Worm (Caenorhabditis elegans): ENCODE results near the gene pas-2.

pas-2 gene

ce11 chrV:10745034-10745433, 25.1 kb upstream of the pas-2 start, which contains the start of gene srj-21:
Gene srj-21, plus strand, starts transcription at chrV:10745334.
- TF ChIP-seq mep-1 (tag; optimal IDR thresholded peaks at IDR 0.05), result no peak
- no peak for TF ChIP-seq php-3 (GFP tag; IDR thresholded peaks at IDR 0.05)
- no peak for TF ChIP-seq ceh-20 (GFP tag; IDR thresholded peaks at IDR 0.05)
- TF ChIP-seq ceh-82 (tag; optimal IDR thresholded peaks at IDR 0.05), result no peak
- TF ChIP-seq nhr-25 (tag; optimal IDR thresholded peaks at IDR 0.05; ENCODE audit: borderline replicate concordance, insufficient read depth), result no peak
- TF ChIP-seq dmd-8 (GFP tag; IDR thresholded peaks at IDR 0.05), result no peak
- no peak for TF ChIP-seq pqm-1 (tag; optimal IDR thresholded peaks at IDR 0.05)
- no peak for TF ChIP-seq lin-38 (GFP tag; IDR thresholded peaks at IDR 0.05)
- TF ChIP-seq daf-12 (tag; optimal IDR thresholded peaks at IDR 0.05), result no peak
- no peak for TF ChIP-seq R02D3.7 (tag; optimal IDR thresholded peaks at IDR 0.05)
- TF ChIP-seq tag-97 (GFP tag; IDR thresholded peaks at IDR 0.05), result no peak

DNA sequence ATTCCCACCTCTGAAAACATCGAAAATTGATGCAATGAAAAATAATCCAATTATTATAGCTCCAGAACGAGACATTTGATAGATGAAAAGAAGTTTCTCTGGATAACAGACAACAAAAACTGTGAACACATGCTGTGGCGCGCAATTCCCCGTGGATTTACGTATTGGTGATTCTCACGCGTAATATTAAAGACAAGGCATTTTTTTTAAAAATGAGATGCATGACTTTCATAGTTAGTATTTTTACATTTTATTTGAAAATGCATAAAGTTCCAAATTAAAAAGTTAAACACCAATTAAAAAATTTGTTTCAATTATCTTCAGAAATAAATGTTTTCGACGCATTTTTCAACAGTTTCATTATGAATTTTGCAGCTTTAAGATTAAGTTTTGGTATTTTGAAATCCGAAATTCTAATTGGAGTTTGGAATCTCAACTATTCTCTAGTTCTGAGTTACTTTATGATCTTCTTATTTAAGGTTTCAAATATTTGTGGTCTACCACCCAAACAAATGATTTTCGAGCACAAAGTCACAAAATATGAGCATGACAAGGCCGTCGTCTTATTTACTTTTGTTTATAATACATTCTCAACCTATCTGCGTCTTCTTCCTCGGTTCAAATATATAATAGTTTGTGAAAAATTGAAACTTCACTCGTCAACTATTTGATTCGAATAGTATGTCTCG, 22.8 kb upstream of the pas-2 start, which contains the start of the genes selt-1.2 and F28H7.2:
Gene selt-1.2 (minus strand): TSS at position 101 of the 689 bp plus-strand sequence.
Gene F28H7.2 (plus strand): TSS at position 639 of the 689 bp plus-strand sequence.
- TF ChIP-seq mxl-2 (GFP tag; conservative IDR thresholded peaks at IDR 0.05), result no peak
- no peak for TF ChIP-seq spr-3 (GFP tag; optimal IDR thresholded peaks at IDR 0.05)
- TF ChIP-seq nhr-76 (tag; optimal IDR thresholded peaks at IDR 0.05), result no peak
- no peak for TF ChIP-seq unc-39 (tag; optimal IDR thresholded peaks at IDR 0.05)
- no peak for TF ChIP-seq aha-1 (tag)
- TF ChIP-seq F10B5.3 (tag; optimal IDR thresholded peaks at IDR 0.05), result no peak
- no peak for TF ChIP-seq snpc-1.2 (GFP tag; IDR thresholded peaks at IDR 0.05)

- TF ChIP-seq mdt-29 (GFP tag; IDR thresholded peaks at IDR 0.05), result no peak
- peak; percentile 41 for TF ChIP-seq nhr-48 (tag; optimal IDR thresholded peaks at IDR 0.05)
- TF ChIP-seq nhr-77 (tag; optimal IDR thresholded peaks at IDR 0.05), result peak; percentile 49
- no peak for TF ChIP-seq unc-130 (GFP tag; optimal IDR thresholded peaks at IDR 0.05)
- peak; percentile 45; the same call in 1 of the 2 replicates for TF ChIP-seq tra-1 (GFP tag; IDR thresholded peaks at IDR 0.05)
- peak; percentile 73 for TF ChIP-seq nhr-28 (tag; optimal IDR thresholded peaks at IDR 0.05)
- TF ChIP-seq php-3 (GFP tag; IDR thresholded peaks at IDR 0.05), result 0 out of 2 replicates have a peak, but pooled peaks have one; percentile 45
- TF ChIP-seq dmd-6 (GFP tag; IDR thresholded peaks at IDR 0.05), result peak; percentile 97
- no peak for TF ChIP-seq lin-38 (GFP tag; IDR thresholded peaks at IDR 0.05)
- TF ChIP-seq daf-16 (GFP tag; optimal IDR thresholded peaks at IDR 0.05), result no peak
- peak; percentile 51 for TF ChIP-seq daf-16 (tag; optimal IDR thresholded peaks at IDR 0.05)
- TF ChIP-seq dve-1 (tag; optimal IDR thresholded peaks at IDR 0.05; ENCODE audit: insufficient read depth), result peak; percentile 77
- peak; percentile 94 for TF ChIP-seq pqm-1 (tag; optimal IDR thresholded peaks at IDR 0.05)
- TF ChIP-seq hlh-11 (tag; optimal IDR thresholded peaks at IDR 0.05), result peak; percentile 65
- TF ChIP-seq lin-1 (GFP tag; IDR thresholded peaks at IDR 0.05), result peak; percentile 61; the same call in 1 of the 2 replicates
- TF ChIP-seq hlh-30 (tag; optimal IDR thresholded peaks at IDR 0.05; ENCODE audit: insufficient read depth), result no peak
- peak; percentile 46 for TF ChIP-seq mxl-3 (GFP tag; optimal IDR thresholded peaks at IDR 0.05)
Measured at ce11 chrV:10750630-10751029, 19.5 kb upstream of the pas-2 start, which contains the start of gene F28H7.3. Gene F28H7.3, minus strand, starts transcription at chrV:10750788.

DNA sequence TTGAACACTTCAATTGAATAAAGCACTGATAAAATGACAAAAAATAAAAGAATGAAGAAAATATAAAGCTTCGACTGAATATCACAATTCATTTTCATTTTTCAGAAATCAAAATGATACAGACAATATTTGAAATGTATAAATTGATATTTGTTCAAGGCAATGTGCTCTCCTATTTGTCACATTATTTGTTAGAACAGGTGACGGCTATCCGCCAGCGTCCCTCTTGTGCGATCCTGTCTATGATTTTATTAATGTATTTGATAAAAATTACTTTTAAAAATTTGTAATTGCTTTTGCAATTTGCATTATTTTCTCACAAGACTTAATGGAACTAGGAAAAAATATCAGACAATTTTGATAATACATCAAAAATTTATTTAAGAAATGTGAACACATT, 16.1 kb upstream of the pas-2 start, which contains the start of gene F28H7.7:
Gene F28H7.7 (minus strand): TSS at position 101 of the 400 bp plus-strand sequence.
- no peak for TF ChIP-seq lin-15B (tag; optimal IDR thresholded peaks at IDR 0.05)
- TF ChIP-seq F26F4.8 (GFP tag; conservative IDR thresholded peaks at IDR 0.05), result no peak
- no peak for TF ChIP-seq php-3 (GFP tag; IDR thresholded peaks at IDR 0.05)
- no peak for TF ChIP-seq dmd-9 (GFP tag; IDR thresholded peaks at IDR 0.05)
- TF ChIP-seq R02D3.7 (tag; optimal IDR thresholded peaks at IDR 0.05), result no peak
- no peak for TF ChIP-seq sdz-12 (GFP tag; optimal IDR thresholded peaks at IDR 0.05)
- TF ChIP-seq spr-1 (tag; optimal IDR thresholded peaks at IDR 0.05), result no peak
- TF ChIP-seq aha-1 (tag), result no peak
- TF ChIP-seq pha-4 (GFP tag; IDR thresholded peaks at IDR 0.05), result no peak
- no peak for TF ChIP-seq pha-4 (tag; optimal IDR thresholded peaks at IDR 0.05)
- no peak for TF ChIP-seq ceh-20 (GFP tag; IDR thresholded peaks at IDR 0.05)
- TF ChIP-seq ZK337.2 (GFP tag; IDR thresholded peaks at IDR 0.05), result no peak
- TF ChIP-seq lin-29 (GFP tag; IDR thresholded peaks at IDR 0.05), result no peak
- TF ChIP-seq vab-7 (GFP tag; IDR thresholded peaks at IDR 0.05), result no peak
- no peak for TF ChIP-seq ctbp-1 (GFP tag; IDR thresholded peaks at IDR 0.05)
- TF ChIP-seq daf-8 (GFP tag; IDR thresholded peaks at IDR 0.05), result no peak
- TF ChIP-seq mxl-3 (GFP tag; optimal IDR thresholded peaks at IDR 0.05), result no peak
- no peak for TF ChIP-seq aly-2 (tag; optimal IDR thresholded peaks at IDR 0.05)
- TF ChIP-seq fkh-10 (GFP tag; optimal IDR thresholded peaks at IDR 0.05), result no peak

Measured in whole organism, L4 larva.